Worm (Caenorhabditis elegans) whole organism, midembryonic: ENCODE measurements around the gene chil-2.

Source experiments
- T22C8.4 ChIP-seq: fragments of 200-800 bp; sonication (Bioruptor generic); IDR thresholded peaks from 2 replicates; pipeline ENCODE4 v1.3.6; 2022; ENCODE audit warnings: missing genetic modification characterization, missing compliant biosample characterization
- cog-1 ChIP-seq: sonication (generic microtip); optimal IDR thresholded peaks from 2 replicates; lab custom pipeline; 2016; ENCODE audit warnings: missing genetic modification characterization, missing compliant biosample characterization
- flt-1 ChIP-seq: fragments of 200-800 bp; sonication (Bioruptor generic); IDR thresholded peaks from 2 replicates; pipeline ENCODE4 v1.3.6; 2022; ENCODE audit warnings: missing genetic modification characterization, missing compliant biosample characterization
- klf-2 ChIP-seq: fragments of 200-800 bp; sonication (Bioruptor generic); conservative IDR thresholded peaks from 2 replicates; pipeline ENCODE4 v1.3.6; 2022; ENCODE audit warnings: missing genetic modification reagents, missing genetic modification characterization, missing compliant biosample characterization
- med-1 ChIP-seq: sonication (generic microtip); optimal IDR thresholded peaks from 2 replicates; lab custom pipeline; 2017; ENCODE audit warnings: missing genetic modification characterization, mild to moderate bottlenecking, missing compliant biosample characterization, antibody characterized with exemption, missing genetic modification reagents; ENCODE audit not compliant: insufficient read depth

DNA sequence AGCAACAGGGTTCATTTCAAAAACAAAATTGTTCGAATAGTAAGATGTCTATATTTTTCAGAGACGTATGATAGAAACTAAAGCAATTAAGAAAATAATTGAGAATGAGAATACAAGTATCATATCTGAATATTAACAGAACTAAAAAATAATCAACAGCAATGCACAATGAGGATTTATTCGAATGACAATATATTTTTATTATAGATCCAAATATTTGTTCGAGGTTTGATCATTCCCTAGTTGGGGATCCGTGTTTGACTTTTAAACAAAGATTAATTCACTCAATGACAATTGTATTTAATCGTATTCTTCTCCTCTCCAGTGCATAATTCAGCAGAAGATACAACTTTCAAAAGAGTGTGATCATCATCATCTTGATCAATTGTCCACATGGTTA lies 12.3 kb downstream of the chil-2 start, which contains the start of gene C08H9.18:
- TF ChIP-seq klf-2 (GFP tag; lab: Robert Waterston, UW) (no peak), med-1 (no peak), cog-1 (tag; lab: Kevin White, UChicago) (no peak), flt-1 (GFP tag; lab: Robert Waterston, UW) (no peak), T22C8.4 (GFP tag; lab: Robert Waterston, UW) (no peak)
